Worm (Caenorhabditis elegans): ENCODE results near the gene B0035.15.

ce11 chrIV:11298154-11299086 lies at the start of gene B0035.15, which contains the start of gene dnj-1:
- no peak for TF ChIP-seq snpc-4 (tag; optimal IDR thresholded peaks at IDR 0.05)
- TF ChIP-seq nhr-2 (tag; optimal IDR thresholded peaks at IDR 0.05) = no peak
- no peak for TF ChIP-seq nhr-237 (tag; optimal IDR thresholded peaks at IDR 0.05)
- TF ChIP-seq unc-62 (GFP tag; optimal IDR thresholded peaks at IDR 0.05) = no peak
- TF ChIP-seq pha-4 (tag; optimal IDR thresholded peaks at IDR 0.05) = no peak
- no peak for TF ChIP-seq ztf-11 (tag; optimal IDR thresholded peaks at IDR 0.05)
- TF ChIP-seq lin-13 (tag; optimal IDR thresholded peaks at IDR 0.05) = no peak
- no peak for TF ChIP-seq elt-1 (tag; optimal IDR thresholded peaks at IDR 0.05; ENCODE audit: borderline replicate concordance, insufficient read depth)
- TF ChIP-seq mab-5 (tag; optimal IDR thresholded peaks at IDR 0.05) = no peak
- no peak for TF ChIP-seq nhr-76 (tag; optimal IDR thresholded peaks at IDR 0.05)
- TF ChIP-seq unc-39 (tag; optimal IDR thresholded peaks at IDR 0.05) = no peak
- no peak for TF ChIP-seq ceh-43 (GFP tag; optimal IDR thresholded peaks at IDR 0.05)
- TF ChIP-seq zip-8 (tag; optimal IDR thresholded peaks at IDR 0.05) = no peak

All from whole organism, mixed stage, embryonic.